Fruit fly (Drosophila melanogaster): Measurements from ENCODE around the gene CG14969.
A peak's percentile ranks its signal among the peaks of the same experiment; 100 is the strongest.

CG14969 gene

DNA sequence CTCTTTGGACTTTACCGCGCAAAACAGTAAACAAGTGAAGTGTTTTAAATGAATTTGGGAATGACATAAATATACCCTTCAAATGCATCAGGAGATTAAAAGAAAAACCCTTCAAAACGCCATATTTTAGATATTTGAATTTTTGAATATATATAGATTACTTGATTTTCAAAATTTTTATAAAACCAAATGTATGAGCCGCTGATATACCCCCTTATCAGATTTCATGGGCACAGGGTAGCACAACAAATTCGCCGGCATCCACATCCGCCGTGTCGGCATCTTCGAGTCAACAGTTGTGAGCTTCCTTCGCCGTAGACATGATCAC is 43.2 kb upstream of the CG14969 start, which contains the start of gene Ids (continued):
- TF ChIP-seq CG17186 (GFP tag; optimal IDR thresholded peaks at IDR 0.05) (no peak), D (optimal IDR thresholded peaks at IDR 0.05) (no peak), D (GFP tag; optimal IDR thresholded peaks at IDR 0.05) (peak; percentile 51), az2 (GFP tag; optimal IDR thresholded peaks at IDR 0.05) (peak; percentile 68), dmrt11E (tag; optimal IDR thresholded peaks at IDR 0.05) (peak; percentile 48), E2f2 (GFP tag; IDR thresholded peaks at IDR 0.05) (peak; percentile 65), CG2889 (GFP tag; IDR thresholded peaks at IDR 0.05) (0 out of 3 replicates have a peak, but pooled peaks have one; percentile 55), stc (GFP tag; IDR thresholded peaks at IDR 0.05) (peak; percentile 81), chinmo (GFP tag; IDR thresholded peaks at IDR 0.05; ENCODE audit: partially characterized antibody) (no peak)

DNA sequence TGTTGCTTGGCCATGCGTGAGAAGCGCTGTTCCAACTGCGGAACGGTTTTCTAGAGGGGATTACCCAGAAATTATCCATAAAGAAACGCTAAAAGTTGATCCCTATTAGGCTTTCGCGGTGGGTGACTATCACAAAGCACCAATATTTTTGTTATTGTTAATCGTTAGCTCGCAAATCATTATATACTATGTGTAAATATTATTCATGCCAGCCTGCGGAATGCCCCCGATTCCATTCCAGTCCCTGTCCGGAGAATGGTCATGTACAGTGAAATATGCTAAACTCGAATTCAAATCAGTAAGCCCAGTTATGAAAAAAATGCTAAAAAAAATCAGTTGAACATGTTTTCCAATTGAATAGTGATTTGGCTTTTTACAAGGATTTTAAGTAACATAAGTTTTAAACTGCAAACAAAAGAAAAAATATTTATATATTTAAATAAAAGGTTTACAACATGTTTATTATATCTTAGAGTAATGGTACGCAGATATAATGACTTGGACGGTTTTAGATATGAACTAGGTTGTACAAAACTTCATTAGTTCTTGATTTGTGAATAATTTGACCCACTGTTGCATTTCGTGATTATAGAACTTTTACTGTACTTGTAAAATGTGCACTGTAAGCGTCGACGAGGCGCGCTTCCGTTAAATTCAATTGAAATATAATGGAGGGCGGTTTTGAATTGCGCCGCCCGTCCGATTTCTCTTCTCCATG is 42.6 kb upstream of the CG14969 start:
- no peak for TF ChIP-seq CG2889 (GFP tag; IDR thresholded peaks at IDR 0.05)
- TF ChIP-seq Med (GFP tag): peak; percentile 52
- TF ChIP-seq grau (tag; optimal IDR thresholded peaks at IDR 0.05): peak; percentile 54

DNA sequence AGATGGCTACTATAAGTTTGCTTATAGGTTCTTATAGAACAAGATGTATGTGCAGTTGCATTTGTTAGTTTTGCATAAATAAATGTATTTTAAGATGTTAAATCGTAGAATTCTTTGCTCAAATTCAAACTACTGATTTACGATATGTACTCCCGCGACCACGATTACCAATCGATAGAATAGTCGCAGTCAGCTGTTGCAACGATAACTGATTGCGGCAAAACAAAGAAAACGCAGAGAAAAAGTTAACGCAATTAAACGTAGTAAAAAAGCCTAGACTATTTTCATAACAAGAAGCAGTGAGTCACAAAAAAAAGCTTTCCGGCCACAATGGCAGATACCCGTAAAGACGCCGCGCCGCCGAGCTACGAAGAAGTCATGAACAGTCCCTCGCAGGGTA is 41.8 kb upstream of the CG14969 start, which contains the start of gene CG12012:
Gene CG12012 (plus strand): TSS at position 207 of the 400 bp plus-strand sequence.
- peak; percentile 65; the same call in 3 of the 4 replicates for TF ChIP-seq Dll (GFP tag; IDR thresholded peaks at IDR 0.05; ENCODE audit: partially characterized antibody)
- peak; percentile 48; the same call in 1 of the 3 replicates for TF ChIP-seq CG16813 (GFP tag; IDR thresholded peaks at IDR 0.05; ENCODE audit: partially characterized antibody)
- TF ChIP-seq CG4424 (GFP tag; optimal IDR thresholded peaks at IDR 0.05): no peak
- TF ChIP-seq tna (GFP tag; IDR thresholded peaks at IDR 0.05; ENCODE audit: partially characterized antibody): peak; percentile 51; the same call in 1 of the 2 replicates
- peak; percentile 62; the same call in 1 of the 2 replicates for TF ChIP-seq sna (GFP tag; IDR thresholded peaks at IDR 0.05; ENCODE audit: partially characterized antibody)
- TF ChIP-seq onecut (GFP tag; IDR thresholded peaks at IDR 0.05): no peak
- peak; percentile 47 for TF ChIP-seq Neu2 (GFP tag; optimal IDR thresholded peaks at IDR 0.05; ENCODE audit: borderline replicate concordance)
- TF ChIP-seq CG17829 (tag; optimal IDR thresholded peaks at IDR 0.05): peak; percentile 13
- no peak for TF ChIP-seq tin (GFP tag; optimal IDR thresholded peaks at IDR 0.05)
- no peak for TF ChIP-seq Hr3 (GFP tag; optimal IDR thresholded peaks at IDR 0.05)
- TF ChIP-seq Dref (GFP tag; IDR thresholded peaks at IDR 0.05): peak; percentile 62
- peak; percentile 68 for TF ChIP-seq CG13287 (GFP tag; IDR thresholded peaks at IDR 0.05; ENCODE audit: partially characterized antibody)
- peak; percentile 62 for TF ChIP-seq Ets65A (GFP tag)
- TF ChIP-seq Bgb (GFP tag; IDR thresholded peaks at IDR 0.05; ENCODE audit: partially characterized antibody): peak; percentile 57
- no peak for TF ChIP-seq Dek (tag; optimal IDR thresholded peaks at IDR 0.05)
- TF ChIP-seq stwl (tag; optimal IDR thresholded peaks at IDR 0.05): peak; percentile 28
- TF ChIP-seq CG4707 (GFP tag; optimal IDR thresholded peaks at IDR 0.05): no peak
- peak; percentile 45 for TF ChIP-seq BEAF-32 (GFP tag; optimal IDR thresholded peaks at IDR 0.05)
- no peak for TF ChIP-seq abd-A (tag; optimal IDR thresholded peaks at IDR 0.05)
- TF ChIP-seq CG1832 (GFP tag; optimal IDR thresholded peaks at IDR 0.05): no peak
- peak; percentile 41 for TF ChIP-seq CG2116 (GFP tag; optimal IDR thresholded peaks at IDR 0.05)
- peak; percentile 63 for TF ChIP-seq CG9437 (GFP tag; optimal IDR thresholded peaks at IDR 0.05)
- no peak for TF ChIP-seq tio (GFP tag; optimal IDR thresholded peaks at IDR 0.05)
- TF ChIP-seq eve (GFP tag; optimal IDR thresholded peaks at IDR 0.05): no peak
- no peak for TF ChIP-seq pho (GFP tag; optimal IDR thresholded peaks at IDR 0.05)
- TF ChIP-seq Aef1 (GFP tag; IDR thresholded peaks at IDR 0.05): no peak
- no peak for TF ChIP-seq toy (GFP tag; IDR thresholded peaks at IDR 0.05)
- no peak for TF ChIP-seq exex (tag; optimal IDR thresholded peaks at IDR 0.05)
- TF ChIP-seq CG12391 (tag; optimal IDR thresholded peaks at IDR 0.05): no peak
- no peak for TF ChIP-seq Elba2 (GFP tag; optimal IDR thresholded peaks at IDR 0.05)
- TF ChIP-seq psq (GFP tag; optimal IDR thresholded peaks at IDR 0.05): no peak
- no peak for TF ChIP-seq CG1529 (GFP tag; optimal IDR thresholded peaks at IDR 0.05)
- no peak for TF ChIP-seq dpn (GFP tag; optimal IDR thresholded peaks at IDR 0.05)
- peak; percentile 63 for TF ChIP-seq HLH4C (GFP tag; IDR thresholded peaks at IDR 0.05; ENCODE audit: partially characterized antibody)
- TF ChIP-seq CG6791 (GFP tag; IDR thresholded peaks at IDR 0.05; ENCODE audit: partially characterized antibody): peak; percentile 58; the same call in 2 of the 3 replicates
